Fruit fly (Drosophila melanogaster) whole organism: ENCODE results near the gene dgt4.

Experiments
- CG8478 ChIP-seq: fragments of >200 bp; optimal IDR thresholded peaks from 2 replicates; lab custom pipeline; 2018; ENCODE audit warnings: inconsistent platforms
- Dll ChIP-seq: fragments of >200 bp; optimal IDR thresholded peaks from 2 replicates; lab custom pipeline; 2017
- EcR ChIP-seq, 2 experiments: fragments of >200 bp; optimal IDR thresholded peaks; 2 replicates each; lab custom pipeline; 2017; ENCODE audit warnings: missing biosample characterization in 2 of 2, missing genetic modification characterization in 2 of 2, missing genetic modification reagents in 2 of 2
- pan ChIP-seq: fragments of >200 bp; optimal IDR thresholded peaks from 2 replicates; lab custom pipeline; 2017
- psq ChIP-seq: fragments of >200 bp; optimal IDR thresholded peaks from 2 replicates; lab custom pipeline; 2017
- usp ChIP-seq: fragments of >200 bp; optimal IDR thresholded peaks from 2 replicates; lab custom pipeline; 2017; ENCODE audit warnings: missing biosample characterization, missing genetic modification characterization, mixed read lengths

The dgt4 gene

dm6 chrX:4113698-4114216, at the start of gene dgt4, which contains the start of gene Nsun2:
Gene dgt4, plus strand, starts transcription at chrX:4113701.
Gene Nsun2, minus strand, starts transcription at chrX:4113734.
- TF ChIP-seq CG8478 (lab: Kevin White, UChicago) (no peak), EcR (GFP tag; optimal IDR thresholded peaks at IDR 0.05; lab: Kevin White, UChicago) (no peak), Dll (lab: Kevin White, UChicago) (no peak), pan (lab: Kevin White, UChicago) (no peak), psq (lab: Kevin White, UChicago) (no peak), usp (no peak)

- TF ChIP-seq psq (lab: Kevin White, UChicago) (no peak), CG8478 (lab: Kevin White, UChicago) (no peak), pan (lab: Kevin White, UChicago) (no peak), Dll (lab: Kevin White, UChicago) (no peak), usp (no peak), EcR (GFP tag; optimal IDR thresholded peaks at IDR 0.05; lab: Kevin White, UChicago) (no peak)
Measured at dm6 chrX:4075430-4075829, 38.1 kb upstream of the dgt4 start, which contains the start of gene CG43689. Gene CG43689, plus strand, starts transcription at chrX:4075743.

DNA sequence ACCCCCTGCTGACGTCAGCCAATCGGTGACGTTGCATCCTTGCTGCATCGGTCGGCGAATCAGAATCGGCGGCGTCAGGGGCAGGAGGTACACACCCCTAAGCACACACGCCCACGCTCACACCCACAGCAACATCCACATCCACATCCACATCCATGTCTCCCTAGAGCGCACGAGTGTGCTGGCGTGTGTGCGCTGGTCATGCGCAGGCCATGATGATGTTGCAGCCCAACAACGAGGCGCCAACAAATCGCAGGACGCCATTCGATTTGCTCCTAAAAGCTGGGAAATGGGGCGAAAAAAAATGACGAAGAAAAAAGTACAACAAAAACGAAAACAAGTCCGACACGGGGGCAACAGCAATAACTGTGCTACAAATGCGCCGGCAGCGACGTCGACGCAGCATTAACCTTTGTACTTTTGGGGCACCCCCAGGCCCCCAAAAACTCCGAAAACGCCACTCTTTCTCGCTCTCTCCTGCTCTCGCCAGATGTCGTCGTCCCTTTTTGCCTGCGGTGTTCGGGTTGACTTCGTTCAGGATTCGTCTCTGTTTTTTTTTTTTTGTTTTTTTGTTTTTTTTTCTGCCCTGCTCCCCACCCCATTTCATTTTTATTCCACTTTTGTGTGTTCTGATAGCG, 24.4 kb upstream of the dgt4 start:
- no peak for TF ChIP-seq Dll (lab: Kevin White, UChicago)
- TF ChIP-seq usp = no peak
- no peak for TF ChIP-seq CG8478 (lab: Kevin White, UChicago)
- TF ChIP-seq pan (lab: Kevin White, UChicago) = no peak
- no peak for TF ChIP-seq psq (lab: Kevin White, UChicago)
- TF ChIP-seq EcR (GFP tag; optimal IDR thresholded peaks at IDR 0.05; lab: Kevin White, UChicago) = no peak

DNA sequence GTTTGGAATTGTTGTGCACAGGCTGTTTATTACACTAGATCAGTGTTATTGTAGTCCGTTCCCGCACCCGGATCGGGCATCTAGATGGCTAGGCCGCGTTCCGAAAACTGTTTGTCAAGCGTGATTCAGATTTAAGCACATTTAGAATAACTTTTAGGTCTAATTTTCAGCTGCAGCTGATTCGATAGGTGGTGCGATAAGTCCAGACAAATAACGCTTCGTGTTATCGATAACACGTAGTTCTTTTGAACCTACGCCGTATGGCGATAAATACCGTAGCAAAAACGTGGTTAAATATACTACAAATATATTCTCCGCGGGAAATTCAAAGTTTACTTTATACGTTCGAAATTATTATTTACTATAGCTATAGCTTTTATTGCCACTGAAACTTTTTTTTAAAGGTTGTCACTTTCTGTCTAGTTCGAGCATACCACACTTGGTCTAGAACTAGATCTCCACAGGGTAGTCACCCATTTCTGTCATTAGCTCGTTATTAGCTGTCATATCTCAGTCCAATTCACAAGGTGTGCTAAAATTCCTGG, 12.6 kb upstream of the dgt4 start, which contains the start of the genes Cmtr1 and CG15375:
Gene Cmtr1 (minus strand): TSS at position 208 of the 545 bp plus-strand sequence.
Gene CG15375 (plus strand): TSS at position 495 of the 545 bp plus-strand sequence.
- no peak for TF ChIP-seq EcR (GFP tag; optimal IDR thresholded peaks at IDR 0.05; lab: Kevin White, UChicago)
- TF ChIP-seq psq (lab: Kevin White, UChicago) = no peak
- no peak for TF ChIP-seq Dll (lab: Kevin White, UChicago)
- no peak for TF ChIP-seq CG8478 (lab: Kevin White, UChicago)
- no peak for TF ChIP-seq pan (lab: Kevin White, UChicago)
- TF ChIP-seq usp = no peak

DNA sequence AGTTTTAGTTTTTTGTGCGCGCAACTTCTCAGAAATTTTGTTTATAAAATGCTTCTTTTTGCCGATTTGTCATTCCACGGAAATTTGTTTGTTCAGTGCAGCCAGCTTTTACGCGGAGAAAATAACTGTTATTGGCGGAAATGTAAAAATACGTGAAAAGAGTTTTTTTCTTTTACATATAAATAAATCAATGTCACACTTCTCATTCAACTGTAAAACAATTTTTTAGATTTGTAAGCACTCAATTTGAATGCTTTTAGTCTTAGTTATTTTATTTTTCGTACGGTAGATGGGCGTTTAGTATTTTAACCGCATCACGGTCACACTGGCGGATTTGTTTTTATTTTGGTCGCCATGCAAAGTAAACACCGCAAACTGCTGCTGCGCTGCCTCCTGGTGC, 9.4 kb upstream of the dgt4 start, which contains the start of the genes Xpac and brn:
Gene Xpac (minus strand): TSS at position 66 of the 400 bp plus-strand sequence.
Gene brn (plus strand): TSS at position 211 of the 400 bp plus-strand sequence.
- TF ChIP-seq EcR (GFP tag; optimal IDR thresholded peaks at IDR 0.05; lab: Kevin White, UChicago) (no peak), pan (lab: Kevin White, UChicago) (no peak), psq (lab: Kevin White, UChicago) (no peak), Dll (lab: Kevin White, UChicago) (no peak), CG8478 (lab: Kevin White, UChicago) (no peak), usp (no peak)

DNA sequence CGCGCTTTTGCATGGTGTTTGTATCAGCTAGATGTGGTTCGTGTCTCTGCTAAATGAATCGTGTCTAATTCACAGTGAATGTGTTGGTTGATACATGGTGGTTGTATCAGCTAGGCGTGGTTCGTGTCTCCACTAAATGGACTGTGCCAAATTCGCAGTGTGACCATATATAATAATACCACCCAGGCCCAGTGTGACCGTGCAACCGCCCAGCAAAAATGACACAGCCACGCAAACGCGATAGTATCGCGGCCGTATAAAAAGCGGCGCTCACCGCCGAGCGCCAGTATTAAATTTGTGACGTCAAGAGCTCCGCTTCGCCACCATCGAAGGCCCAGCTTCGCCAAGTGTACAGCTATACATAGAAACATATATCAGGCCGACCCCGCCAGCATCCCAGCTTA, 7.7 kb upstream of the dgt4 start, which contains the start of gene cib:
Gene cib (plus strand): TSS at position 284 of the 404 bp plus-strand sequence.
- TF ChIP-seq Dll (lab: Kevin White, UChicago) (no peak), pan (lab: Kevin White, UChicago) (no peak), psq (lab: Kevin White, UChicago) (no peak), EcR (GFP tag; optimal IDR thresholded peaks at IDR 0.05; lab: Kevin White, UChicago) (no peak), CG8478 (lab: Kevin White, UChicago) (no peak), usp (no peak)

DNA sequence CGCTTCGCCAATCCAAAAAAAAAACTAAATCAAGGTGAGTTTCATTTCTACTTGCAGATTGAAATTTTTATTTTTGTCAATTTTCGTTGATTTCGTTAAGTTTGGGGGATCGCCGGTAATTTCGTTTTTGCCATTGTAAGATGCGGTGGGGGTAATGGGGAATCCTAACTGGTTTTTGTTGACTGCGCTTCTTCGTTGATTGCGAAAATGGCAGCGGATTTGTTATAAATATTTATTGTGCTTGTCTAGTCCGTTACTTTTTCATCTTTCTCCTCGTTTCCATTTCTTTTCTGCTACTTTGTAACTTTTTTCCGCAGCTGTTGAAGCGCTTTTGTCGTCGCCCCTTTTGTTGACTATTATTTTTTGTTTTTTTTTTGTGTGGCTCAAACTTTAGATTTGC, 7.3 kb upstream of the dgt4 start:
- TF ChIP-seq pan (lab: Kevin White, UChicago) = no peak
- no peak for TF ChIP-seq usp

DNA sequence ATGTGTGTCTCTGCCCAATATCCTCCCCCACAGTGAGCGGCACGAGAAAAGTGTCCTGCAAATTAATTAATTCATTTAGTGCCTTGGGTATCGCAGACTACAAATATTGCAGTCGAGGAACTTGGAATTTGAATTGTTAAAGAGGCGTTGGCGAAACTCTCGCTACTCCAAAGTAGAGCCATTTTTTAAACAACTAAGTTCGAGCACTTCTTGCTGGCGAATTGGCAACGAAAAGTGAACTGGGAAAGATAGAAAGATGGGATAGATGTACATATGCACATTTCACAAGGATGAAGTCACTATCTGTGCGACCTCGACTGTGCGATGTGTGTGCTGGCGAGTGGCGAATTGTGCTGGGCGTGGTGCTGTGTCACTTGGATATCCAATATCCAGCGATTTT, 6.7 kb upstream of the dgt4 start:
- TF ChIP-seq usp = no peak
- no peak for TF ChIP-seq Dll (lab: Kevin White, UChicago)
- TF ChIP-seq EcR (GFP tag; optimal IDR thresholded peaks at IDR 0.05; lab: Kevin White, UChicago) = no peak
- TF ChIP-seq CG8478 (lab: Kevin White, UChicago) = no peak
- TF ChIP-seq pan (lab: Kevin White, UChicago) = no peak
- no peak for TF ChIP-seq psq (lab: Kevin White, UChicago)

- TF ChIP-seq EcR (GFP tag; optimal IDR thresholded peaks at IDR 0.05; lab: Kevin White, UChicago) = no peak
- no peak for TF ChIP-seq usp
- no peak for TF ChIP-seq Dll (lab: Kevin White, UChicago)
- TF ChIP-seq psq (lab: Kevin White, UChicago) = no peak
- no peak for TF ChIP-seq CG8478 (lab: Kevin White, UChicago)
- no peak for TF ChIP-seq pan (lab: Kevin White, UChicago)
Measured at dm6 chrX:4107261-4108113, 6.0 kb upstream of the dgt4 start.

dm6 chrX:4108114-4108439, 5.4 kb upstream of the dgt4 start:
- no peak for TF ChIP-seq Dll (lab: Kevin White, UChicago)
- no peak for TF ChIP-seq EcR (GFP tag; optimal IDR thresholded peaks at IDR 0.05; lab: Kevin White, UChicago)
- TF ChIP-seq CG8478 (lab: Kevin White, UChicago) = no peak
- no peak for TF ChIP-seq psq (lab: Kevin White, UChicago)
- TF ChIP-seq pan (lab: Kevin White, UChicago) = no peak
- no peak for TF ChIP-seq usp
